Worm (Caenorhabditis elegans) whole organism, L2 larva: Measurements from ENCODE around the gene lpin-1.

Experiments
- alr-1 ChIP-seq: fragments of 150-350 bp; optimal IDR thresholded peaks from 2 replicates; lab custom pipeline; 2014; ENCODE audit warnings: missing biosample characterization, missing genetic modification characterization
- ama-1 ChIP-seq: fragments of 150-350 bp; optimal IDR thresholded peaks from 2 replicates; lab custom pipeline; 2018; ENCODE audit warnings: inconsistent platforms
- elt-1 ChIP-seq: fragments of 150-350 bp; optimal IDR thresholded peaks from 2 replicates; lab custom pipeline; 2014; ENCODE audit warnings: missing biosample characterization, missing genetic modification characterization
- lin-13 ChIP-seq: fragments of 150-350 bp; optimal IDR thresholded peaks from 2 replicates; lab custom pipeline; 2014; ENCODE audit warnings: missing biosample characterization, missing genetic modification reagents, missing genetic modification characterization
- lin-39 ChIP-seq: fragments of 150-350 bp; optimal IDR thresholded peaks from 2 replicates; lab custom pipeline; 2014; ENCODE audit warnings: missing biosample characterization, missing genetic modification reagents, missing genetic modification characterization
- nhr-237 ChIP-seq: fragments of 150-350 bp; optimal IDR thresholded peaks from 2 replicates; lab custom pipeline; 2014; ENCODE audit warnings: missing biosample characterization, missing genetic modification characterization
- nhr-6 ChIP-seq: fragments of 150-350 bp; optimal IDR thresholded peaks from 2 replicates; lab custom pipeline; 2014; ENCODE audit warnings: missing biosample characterization, missing genetic modification characterization
- skn-1 ChIP-seq: sonication (generic microtip); optimal IDR thresholded peaks from 2 replicates; lab custom pipeline; 2017; ENCODE audit warnings: missing biosample characterization, missing genetic modification characterization
- unc-39 ChIP-seq: fragments of 150-350 bp; optimal IDR thresholded peaks from 2 replicates; lab custom pipeline; 2014; ENCODE audit warnings: missing biosample characterization, missing genetic modification characterization
- ztf-4 ChIP-seq: fragments of 150-350 bp; optimal IDR thresholded peaks from 2 replicates; lab custom pipeline; 2014; ENCODE audit warnings: missing biosample characterization, missing genetic modification characterization

ce11 chrV:13606651-13607242 lies 47.2 kb downstream of the lpin-1 start, which contains the start of gene fmo-4:
- TF ChIP-seq skn-1 (tag; lab: Kevin White, UChicago) (no peak), nhr-6 (tag; lab: Kevin White, UChicago) (no peak), nhr-237 (tag; lab: Kevin White, UChicago) (no peak), alr-1 (tag; lab: Kevin White, UChicago) (no peak), unc-39 (no peak), lin-39 (tag; lab: Kevin White, UChicago) (no peak), ztf-4 (tag; lab: Kevin White, UChicago) (no peak), elt-1 (tag; lab: Kevin White, UChicago) (no peak), lin-13 (no peak), ama-1 (no peak)
